Fruit fly (Drosophila melanogaster) whole organism, embryonic: ENCODE measurements around the gene Irbp.

Experiments used
- CG10267 ChIP-seq: fragments of 200-800 bp; sonication (Bioruptor generic); optimal IDR thresholded peaks from 2 replicates; lab custom pipeline; 2018; ENCODE audit warnings: missing biosample characterization, mild to moderate bottlenecking, missing genetic modification characterization, moderate library complexity
- CG11093 ChIP-seq: fragments of 200-800 bp; sonication (Bioruptor generic); IDR thresholded peaks from 3 replicates; pipeline ENCODE4 v1.3.6; 2022; ENCODE audit warnings: missing biosample characterization, missing genetic modification characterization
- CG11247 ChIP-seq: fragments of 200-800 bp; sonication (Bioruptor generic); IDR thresholded peaks from 2 replicates; pipeline ENCODE4 v1.3.6; 2022; ENCODE audit warnings: missing biosample characterization, missing genetic modification characterization
- CG12104 ChIP-seq: fragments of 200-800 bp; sonication (Bioruptor generic); optimal IDR thresholded peaks from 3 replicates; lab custom pipeline; 2016; ENCODE audit warnings: missing biosample characterization, missing genetic modification characterization
- CG12236 ChIP-seq: fragments of 200-800 bp; sonication (Bioruptor generic); optimal IDR thresholded peaks from 2 replicates; lab custom pipeline; 2016; ENCODE audit warnings: missing biosample characterization, missing genetic modification characterization
- CG15073 ChIP-seq: fragments of 200-800 bp; sonication (Bioruptor generic); optimal IDR thresholded peaks from 2 replicates; lab custom pipeline; 2016; ENCODE audit warnings: missing biosample characterization, missing genetic modification characterization
- CG15514 ChIP-seq: fragments of 200-800 bp; sonication (Bioruptor generic); optimal IDR thresholded peaks from 3 replicates; lab custom pipeline; 2017; ENCODE audit warnings: missing biosample characterization, missing genetic modification characterization, mild to moderate bottlenecking, moderate library complexity, missing genetic modification reagents
- CG15601 ChIP-seq: fragments of 200-800 bp; sonication (Bioruptor generic); optimal IDR thresholded peaks from 3 replicates; lab custom pipeline; 2019; ENCODE audit warnings: missing biosample characterization, mild to moderate bottlenecking, missing genetic modification characterization, moderate library complexity
- CG1603 ChIP-seq: fragments of 200-800 bp; sonication (Bioruptor generic); optimal IDR thresholded peaks from 2 replicates; lab custom pipeline; 2019; ENCODE audit warnings: missing biosample characterization, mild to moderate bottlenecking, missing genetic modification characterization, moderate library complexity
- CG16813 ChIP-seq: fragments of 200-800 bp; sonication (Bioruptor generic); IDR thresholded peaks from 3 replicates; pipeline ENCODE4 v1.3.6; 2022; ENCODE audit warnings: missing biosample characterization, missing genetic modification characterization; ENCODE audit not compliant: partially characterized antibody
- CG17568 ChIP-seq: fragments of 200-800 bp; sonication (Bioruptor generic); optimal IDR thresholded peaks from 2 replicates; lab custom pipeline; 2018; ENCODE audit warnings: missing biosample characterization, mild to moderate bottlenecking, missing genetic modification characterization, moderate library complexity
- CG18262 ChIP-seq: fragments of 200-800 bp; optimal IDR thresholded peaks from 3 replicates; lab custom pipeline; 2019; ENCODE audit warnings: missing biosample characterization, mild to moderate bottlenecking, missing genetic modification characterization, moderate library complexity
- CG2199 ChIP-seq: fragments of 200-800 bp; sonication (Bioruptor generic); IDR thresholded peaks from 3 replicates; pipeline ENCODE4 v1.3.6; 2022; ENCODE audit warnings: missing biosample characterization, missing genetic modification characterization
- CG2712 ChIP-seq: fragments of 200-800 bp; optimal IDR thresholded peaks from 3 replicates; lab custom pipeline; 2019; ENCODE audit warnings: missing biosample characterization, mild to moderate bottlenecking, missing genetic modification characterization, moderate library complexity
- CG31388 ChIP-seq: fragments of 200-800 bp; sonication (Bioruptor generic); optimal IDR thresholded peaks from 2 replicates; lab custom pipeline; 2016; ENCODE audit warnings: missing biosample characterization, missing genetic modification characterization
- CG32532 ChIP-seq: fragments of 200-800 bp; sonication (Bioruptor generic); IDR thresholded peaks from 2 replicates; pipeline ENCODE4 v1.3.6; 2022; ENCODE audit warnings: missing biosample characterization, missing genetic modification characterization
- CG32772 ChIP-seq: fragments of 200-800 bp; sonication (Bioruptor generic); IDR thresholded peaks from 2 replicates; pipeline ENCODE4 v1.3.6; 2022; ENCODE audit warnings: missing biosample characterization, missing genetic modification characterization
- CG33557 ChIP-seq: fragments of 200-800 bp; sonication (Bioruptor generic); optimal IDR thresholded peaks from 2 replicates; lab custom pipeline; 2019; ENCODE audit warnings: missing biosample characterization, mild to moderate bottlenecking, missing genetic modification characterization, moderate library complexity
- CG4404 ChIP-seq: fragments of 200-800 bp; sonication (Bioruptor generic); IDR thresholded peaks from 2 replicates; pipeline ENCODE4 v1.3.6; 2022; ENCODE audit warnings: missing biosample characterization, missing genetic modification characterization
- CG6813 ChIP-seq: fragments of 200-800 bp; sonication (Bioruptor generic); optimal IDR thresholded peaks from 2 replicates; lab custom pipeline; 2017; ENCODE audit warnings: missing biosample characterization, missing genetic modification characterization, mild to moderate bottlenecking, moderate library complexity, missing genetic modification reagents
- CG7745 ChIP-seq: fragments of 200-800 bp; sonication (Bioruptor generic); optimal IDR thresholded peaks from 2 replicates; lab custom pipeline; 2018; ENCODE audit warnings: missing biosample characterization, mild to moderate bottlenecking, missing genetic modification characterization, moderate library complexity
- CG9727 ChIP-seq: fragments of 200-800 bp; sonication (Bioruptor generic); optimal IDR thresholded peaks from 3 replicates; lab custom pipeline; 2017; ENCODE audit warnings: missing biosample characterization, mild to moderate bottlenecking, missing genetic modification characterization
- Chrac-16 ChIP-seq: fragments of 200-800 bp; sonication (Bioruptor generic); optimal IDR thresholded peaks from 3 replicates; lab custom pipeline; 2016; ENCODE audit warnings: missing biosample characterization, missing genetic modification characterization
- Ets65A ChIP-seq: fragments of 200-800 bp; sonication (Bioruptor generic); peaks from one replicate; lab custom pipeline; 2016; ENCODE audit warnings: missing biosample characterization, missing genetic modification characterization
- Fer3 ChIP-seq: fragments of 200-800 bp; sonication (Bioruptor generic); optimal IDR thresholded peaks from 2 replicates; lab custom pipeline; 2018; ENCODE audit warnings: missing biosample characterization, mild to moderate bottlenecking, missing genetic modification characterization, moderate library complexity
- HLH54F ChIP-seq: fragments of 200-800 bp; sonication (Bioruptor generic); optimal IDR thresholded peaks from 3 replicates; lab custom pipeline; 2016; ENCODE audit warnings: missing biosample characterization, missing genetic modification characterization
- HLHmδ ChIP-seq: fragments of 200-800 bp; sonication (Bioruptor generic); optimal IDR thresholded peaks from 2 replicates; lab custom pipeline; 2018; ENCODE audit warnings: missing biosample characterization, mild to moderate bottlenecking, missing genetic modification characterization, moderate library complexity
- Lim3 ChIP-seq: fragments of 200-800 bp; sonication (Bioruptor generic); IDR thresholded peaks from 2 replicates; pipeline ENCODE4 v1.3.6; 2022; ENCODE audit warnings: missing biosample characterization, missing genetic modification characterization
- Neu2 ChIP-seq: fragments of 200-800 bp; sonication (Bioruptor generic); optimal IDR thresholded peaks from 3 replicates; lab custom pipeline; 2016; ENCODE audit warnings: missing biosample characterization, missing genetic modification characterization, borderline replicate concordance
- Optix ChIP-seq: fragments of 200-800 bp; sonication (Bioruptor generic); IDR thresholded peaks from 3 replicates; pipeline ENCODE4 v1.3.6; 2022; ENCODE audit warnings: missing biosample characterization, missing genetic modification characterization
- Pdp1 ChIP-seq, 2 experiments: fragments of 200-800 bp; sonication (Bioruptor generic); optimal IDR thresholded peaks; 3 replicates each; lab custom pipeline; 2016; ENCODE audit warnings: missing biosample characterization in 2 of 2, missing genetic modification characterization in 2 of 2, mild to moderate bottlenecking in 1 of 2, moderate library complexity in 1 of 2
- Rfx ChIP-seq: fragments of 200-800 bp; sonication (Bioruptor generic); IDR thresholded peaks from 2 replicates; pipeline ENCODE4 v1.3.6; 2022; ENCODE audit warnings: missing biosample characterization, missing genetic modification characterization
- Tbp ChIP-seq: fragments of >200 bp; optimal IDR thresholded peaks from 2 replicates; lab custom pipeline; 2018; ENCODE audit warnings: missing biosample characterization, missing genetic modification characterization
- ab ChIP-seq: fragments of 200-800 bp; sonication (Bioruptor generic); optimal IDR thresholded peaks from 2 replicates; lab custom pipeline; 2016; ENCODE audit warnings: missing biosample characterization, missing genetic modification characterization
- bcd ChIP-seq: fragments of 200-800 bp; sonication (Bioruptor generic); optimal IDR thresholded peaks from 2 replicates; lab custom pipeline; 2017; ENCODE audit warnings: missing biosample characterization, mild to moderate bottlenecking, missing genetic modification characterization
- chm ChIP-seq: fragments of 200-800 bp; sonication (Bioruptor generic); IDR thresholded peaks from 2 replicates; pipeline ENCODE4 v1.3.6; 2022; ENCODE audit warnings: missing biosample characterization, missing genetic modification characterization
- corto ChIP-seq: fragments of 200-800 bp; sonication (Bioruptor generic); optimal IDR thresholded peaks from 2 replicates; lab custom pipeline; 2016; ENCODE audit warnings: missing biosample characterization, mild to moderate bottlenecking, missing genetic modification characterization, moderate library complexity
- danr ChIP-seq: fragments of 200-800 bp; sonication (Bioruptor generic); IDR thresholded peaks from 2 replicates; pipeline ENCODE4 v1.3.6; 2022; ENCODE audit warnings: missing biosample characterization, missing genetic modification characterization
- exex ChIP-seq: fragments of 200-800 bp; sonication (Bioruptor generic); optimal IDR thresholded peaks from 4 replicates; lab custom pipeline; 2018; ENCODE audit warnings: missing biosample characterization, mild to moderate bottlenecking, missing genetic modification characterization, moderate library complexity
- grn ChIP-seq: fragments of 200-800 bp; sonication (Bioruptor generic); optimal IDR thresholded peaks from 3 replicates; lab custom pipeline; 2017; ENCODE audit warnings: missing biosample characterization, missing genetic modification characterization
- ham ChIP-seq: fragments of 200-800 bp; sonication (Bioruptor generic); IDR thresholded peaks from 2 replicates; pipeline ENCODE4 v1.3.6; 2022; ENCODE audit warnings: missing biosample characterization, missing genetic modification characterization
- hbn ChIP-seq: fragments of 200-800 bp; sonication (Bioruptor generic); IDR thresholded peaks from 2 replicates; pipeline ENCODE4 v1.3.6; 2022; ENCODE audit warnings: missing biosample characterization, missing genetic modification characterization; ENCODE audit not compliant: partially characterized antibody
- ind ChIP-seq: fragments of 200-800 bp; sonication (Bioruptor generic); optimal IDR thresholded peaks from 3 replicates; lab custom pipeline; 2016; ENCODE audit warnings: missing biosample characterization, missing genetic modification characterization
- jigr1 ChIP-seq: fragments of 200-800 bp; sonication (Bioruptor generic); IDR thresholded peaks from 3 replicates; pipeline ENCODE4 v1.3.6; 2022; ENCODE audit warnings: missing biosample characterization, missing genetic modification characterization
- pfk ChIP-seq: fragments of 200-800 bp; sonication (Bioruptor generic); optimal IDR thresholded peaks from 2 replicates; lab custom pipeline; 2018; ENCODE audit warnings: missing biosample characterization, mild to moderate bottlenecking, missing genetic modification characterization, moderate library complexity
- ranshi ChIP-seq: fragments of 200-800 bp; sonication (Bioruptor generic); IDR thresholded peaks from 2 replicates; pipeline ENCODE4 v1.3.6; 2022; ENCODE audit warnings: missing biosample characterization, missing genetic modification characterization
- sens ChIP-seq: fragments of 200-800 bp; sonication (Bioruptor generic); peaks from one replicate; lab custom pipeline; 2016; ENCODE audit warnings: missing biosample characterization, missing genetic modification characterization
- slbo ChIP-seq: fragments of 200-800 bp; sonication (Bioruptor generic); IDR thresholded peaks from 2 replicates; pipeline ENCODE4 v1.3.6; 2022; ENCODE audit warnings: missing biosample characterization, missing genetic modification characterization
- unpg ChIP-seq: fragments of 200-800 bp; sonication (Bioruptor generic); optimal IDR thresholded peaks from 3 replicates; lab custom pipeline; 2018; ENCODE audit warnings: missing biosample characterization, mild to moderate bottlenecking, missing genetic modification characterization, moderate library complexity
- vnd ChIP-seq: fragments of 200-800 bp; sonication (Bioruptor generic); IDR thresholded peaks from 3 replicates; pipeline ENCODE4 v1.3.6; 2022; ENCODE audit warnings: missing biosample characterization, missing genetic modification characterization; ENCODE audit not compliant: partially characterized antibody
- wdn ChIP-seq: fragments of 200-800 bp; sonication (Bioruptor generic); IDR thresholded peaks from 2 replicates; pipeline ENCODE4 v1.3.6; 2022; ENCODE audit warnings: missing biosample characterization, missing genetic modification characterization

Irbp gene

DNA sequence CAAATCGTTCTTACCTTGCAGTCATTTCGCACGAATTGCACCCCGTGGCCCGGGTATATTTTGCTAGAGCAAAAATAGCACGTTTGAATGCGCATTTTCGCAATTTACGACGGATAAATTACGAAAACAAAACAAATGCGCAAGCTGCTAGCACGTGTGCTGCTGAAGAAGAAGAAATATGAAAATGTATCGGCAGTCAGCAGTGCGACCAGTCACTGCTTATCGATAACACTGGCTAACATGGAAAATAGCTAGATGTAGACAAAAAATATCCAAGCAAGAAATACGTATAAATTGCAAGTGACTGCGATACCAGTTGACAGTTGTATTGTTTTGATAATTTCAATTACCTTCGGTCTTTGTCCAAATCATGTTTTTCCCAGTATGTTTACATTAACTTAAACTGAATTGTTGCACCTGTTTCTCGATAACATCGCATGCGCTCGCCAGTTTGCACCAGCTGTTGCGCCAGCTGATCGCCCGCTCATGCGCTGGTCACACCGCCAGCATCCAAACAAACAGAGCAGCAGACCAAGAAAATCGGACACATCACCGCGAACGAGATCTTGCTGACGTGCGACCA lies 21.6 kb downstream of the Irbp start, which contains the start of the genes RpL24-like and CG5276 (continued):
- TF ChIP-seq CG15073 (GFP tag; lab: Kevin White, UChicago) (no peak), CG15514 (peak; percentile 60), HLH54F (GFP tag; lab: Kevin White, UChicago) (no peak), CG11093 (GFP tag; lab: Robert Waterston, UW) (no peak), chm (no peak), sens (GFP tag; lab: Kevin White, UChicago) (no peak), CG9727 (GFP tag; lab: Kevin White, UChicago) (peak; percentile 46), wdn (GFP tag; lab: Robert Waterston, UW) (no peak), CG31388 (no peak), CG10267 (tag; lab: Kevin White, UChicago) (peak; percentile 60), CG6813 (no peak), Rfx (GFP tag; lab: Robert Waterston, UW) (no peak; the same call in 1 of the 2 replicates), CG33557 (no peak), pfk (GFP tag; lab: Kevin White, UChicago) (no peak), jigr1 (GFP tag; lab: Robert Waterston, UW) (no peak), ham (GFP tag; lab: Robert Waterston, UW) (no peak), Tbp (GFP tag; lab: Kevin White, UChicago) (peak; percentile 76), corto (GFP tag; lab: Kevin White, UChicago) (no peak), hbn (GFP tag; lab: Robert Waterston, UW) (peak; percentile 59), CG1603 (tag; lab: Kevin White, UChicago) (peak; percentile 83), unpg (GFP tag; lab: Kevin White, UChicago) (no peak), CG32532 (no peak), ind (GFP tag; lab: Kevin White, UChicago) (no peak), slbo (GFP tag; lab: Robert Waterston, UW) (no peak), grn (GFP tag; lab: Kevin White, UChicago) (no peak), CG18262 (tag; lab: Kevin White, UChicago) (no peak), bcd (GFP tag; lab: Kevin White, UChicago) (no peak), CG12104 (GFP tag; lab: Kevin White, UChicago) (no peak), Ets65A (GFP tag; lab: Kevin White, UChicago) (no peak), CG16813 (GFP tag; lab: Robert Waterston, UW) (peak; percentile 65), CG15601 (tag; lab: Kevin White, UChicago) (no peak), HLHmδ (GFP tag; lab: Kevin White, UChicago) (peak; percentile 67), CG32772 (GFP tag; lab: Robert Waterston, UW) (no peak), Fer3 (tag; lab: Kevin White, UChicago) (no peak), ranshi (GFP tag; lab: Robert Waterston, UW) (no peak), Lim3 (GFP tag; lab: Robert Waterston, UW) (no peak), CG2712 (tag; lab: Kevin White, UChicago) (peak; percentile 42), ab (GFP tag; lab: Kevin White, UChicago) (no peak), Optix (GFP tag; lab: Robert Waterston, UW) (no peak), Neu2 (GFP tag; lab: Kevin White, UChicago) (peak; percentile 25), CG7745 (tag; lab: Kevin White, UChicago) (no peak), CG11247 (no peak), Pdp1 (GFP tag; optimal IDR thresholded peaks at IDR 0.05; lab: Kevin White, UChicago) (peak in 1 of 2 experiments; percentile 37), Chrac-16 (GFP tag; lab: Kevin White, UChicago) (no peak), CG2199 (GFP tag; lab: Robert Waterston, UW) (no peak), exex (tag; lab: Kevin White, UChicago) (no peak), CG17568 (GFP tag; lab: Kevin White, UChicago) (no peak), vnd (GFP tag; lab: Robert Waterston, UW) (peak; percentile 65), CG4404 (no peak), CG12236 (no peak), danr (GFP tag; lab: Robert Waterston, UW) (no peak)
